Worm (Caenorhabditis elegans) whole organism, mixed stage, embryonic: ENCODE results near the gene fbxa-53.

ENCODE experiments used
- lsy-2 ChIP-seq: fragments of 150-350 bp; optimal IDR thresholded peaks from 2 replicates; lab custom pipeline; 2014; ENCODE audit warnings: missing biosample characterization, missing genetic modification characterization
- mep-1 ChIP-seq: fragments of 150-350 bp; optimal IDR thresholded peaks from 2 replicates; lab custom pipeline; 2017; ENCODE audit warnings: missing biosample characterization, missing genetic modification reagents, missing genetic modification characterization, inconsistent platforms
- nhr-237 ChIP-seq: fragments of 150-350 bp; optimal IDR thresholded peaks from 2 replicates; lab custom pipeline; 2014; ENCODE audit warnings: missing biosample characterization, missing genetic modification characterization
- sptf-1 ChIP-seq: sonication (generic microtip); optimal IDR thresholded peaks from 2 replicates; lab custom pipeline; 2017; ENCODE audit warnings: mild to moderate bottlenecking, missing genetic modification characterization, moderate library complexity, missing compliant biosample characterization
- unc-120 ChIP-seq: sonication (generic microtip); optimal IDR thresholded peaks from 2 replicates; lab custom pipeline; 2017; ENCODE audit warnings: missing genetic modification characterization, missing compliant biosample characterization; ENCODE audit not compliant: poor library complexity, severe bottlenecking
- ztf-11 ChIP-seq: fragments of 150-350 bp; optimal IDR thresholded peaks from 2 replicates; lab custom pipeline; 2014; ENCODE audit warnings: missing biosample characterization, missing genetic modification characterization

ce11 chrX:1674056-1674455 is 44.3 kb downstream of the fbxa-53 start, which contains the start of gene tbx-31:
- TF ChIP-seq mep-1 (tag; lab: Kevin White, UChicago) (no peak), unc-120 (tag; lab: Kevin White, UChicago) (no peak), ztf-11 (tag; lab: Kevin White, UChicago) (no peak), nhr-237 (tag; lab: Kevin White, UChicago) (no peak), lsy-2 (no peak), sptf-1 (no peak)
